Fruit fly (Drosophila melanogaster) whole organism, embryonic: ENCODE data around the gene parvin.

Source experiments
- ATbp ChIP-seq: fragments of 200-800 bp; sonication (Bioruptor generic); optimal IDR thresholded peaks from 2 replicates; lab custom pipeline; 2017; ENCODE audit warnings: missing biosample characterization, mild to moderate bottlenecking, missing genetic modification characterization, missing genetic modification reagents
- Bgb ChIP-seq: fragments of 200-800 bp; sonication (Bioruptor generic); IDR thresholded peaks from 2 replicates; pipeline ENCODE4 v1.3.6; 2022; ENCODE audit warnings: missing biosample characterization, missing genetic modification characterization; ENCODE audit not compliant: partially characterized antibody
- BtbVII ChIP-seq: fragments of 200-800 bp; sonication (Bioruptor generic); optimal IDR thresholded peaks from 3 replicates; lab custom pipeline; 2017; ENCODE audit warnings: missing biosample characterization, mild to moderate bottlenecking, missing genetic modification characterization
- CG10431 ChIP-seq: fragments of 200-800 bp; sonication (Bioruptor generic); optimal IDR thresholded peaks from 3 replicates; lab custom pipeline; 2018; ENCODE audit warnings: missing biosample characterization, mild to moderate bottlenecking, missing genetic modification characterization
- CG10979 ChIP-seq: fragments of 200-800 bp; sonication (Bioruptor generic); optimal IDR thresholded peaks from 2 replicates; lab custom pipeline; 2018; ENCODE audit warnings: missing biosample characterization, mild to moderate bottlenecking, missing genetic modification characterization, moderate library complexity
- CG12104 ChIP-seq: fragments of 200-800 bp; sonication (Bioruptor generic); optimal IDR thresholded peaks from 3 replicates; lab custom pipeline; 2016; ENCODE audit warnings: missing biosample characterization, missing genetic modification characterization
- CG12942 ChIP-seq: fragments of 200-800 bp; sonication (Bioruptor generic); optimal IDR thresholded peaks from 3 replicates; lab custom pipeline; 2016; ENCODE audit warnings: missing biosample characterization, missing genetic modification characterization
- CG13624 ChIP-seq: fragments of 200-800 bp; sonication (Bioruptor generic); optimal IDR thresholded peaks from 2 replicates; lab custom pipeline; 2016; ENCODE audit warnings: missing biosample characterization, missing genetic modification characterization
- CG13775 ChIP-seq: fragments of 200-800 bp; sonication (Bioruptor generic); optimal IDR thresholded peaks from 3 replicates; lab custom pipeline; 2017; ENCODE audit warnings: missing biosample characterization, mild to moderate bottlenecking, missing genetic modification characterization
- CG14710 ChIP-seq: fragments of 200-800 bp; sonication (Bioruptor generic); optimal IDR thresholded peaks from 3 replicates; lab custom pipeline; 2019; ENCODE audit warnings: missing biosample characterization, mild to moderate bottlenecking, missing genetic modification characterization, moderate library complexity
- CG17829 ChIP-seq: fragments of 200-800 bp; optimal IDR thresholded peaks from 2 replicates; lab custom pipeline; 2019; ENCODE audit warnings: missing biosample characterization, mild to moderate bottlenecking, missing genetic modification characterization, moderate library complexity
- CG2712 ChIP-seq: fragments of 200-800 bp; optimal IDR thresholded peaks from 3 replicates; lab custom pipeline; 2019; ENCODE audit warnings: missing biosample characterization, mild to moderate bottlenecking, missing genetic modification characterization, moderate library complexity
- CG31388 ChIP-seq: fragments of 200-800 bp; sonication (Bioruptor generic); optimal IDR thresholded peaks from 2 replicates; lab custom pipeline; 2016; ENCODE audit warnings: missing biosample characterization, missing genetic modification characterization
- CG4328 ChIP-seq: fragments of 200-800 bp; sonication (Bioruptor generic); optimal IDR thresholded peaks from 3 replicates; lab custom pipeline; 2017; ENCODE audit warnings: missing biosample characterization, missing genetic modification reagents, missing genetic modification characterization
- CG4424 ChIP-seq: fragments of 200-800 bp; sonication (Bioruptor generic); optimal IDR thresholded peaks from 3 replicates; lab custom pipeline; 2016; ENCODE audit warnings: missing biosample characterization, missing genetic modification characterization
- CG6813 ChIP-seq: fragments of 200-800 bp; sonication (Bioruptor generic); optimal IDR thresholded peaks from 2 replicates; lab custom pipeline; 2017; ENCODE audit warnings: missing biosample characterization, missing genetic modification characterization, mild to moderate bottlenecking, moderate library complexity, missing genetic modification reagents
- CG8281 ChIP-seq: fragments of 200-800 bp; sonication (Bioruptor generic); optimal IDR thresholded peaks from 2 replicates; lab custom pipeline; 2018; ENCODE audit warnings: missing biosample characterization, mild to moderate bottlenecking, missing genetic modification characterization, moderate library complexity
- CG8765 ChIP-seq: fragments of 200-800 bp; sonication (Bioruptor generic); IDR thresholded peaks from 2 replicates; pipeline ENCODE4 v1.3.6; 2022; ENCODE audit warnings: missing biosample characterization, missing genetic modification characterization
- Dad ChIP-seq: fragments of 200-800 bp; sonication (Bioruptor generic); optimal IDR thresholded peaks from 3 replicates; lab custom pipeline; 2016; ENCODE audit warnings: missing biosample characterization, missing genetic modification characterization
- Ets97D ChIP-seq: fragments of 200-800 bp; sonication (Bioruptor generic); optimal IDR thresholded peaks from 3 replicates; lab custom pipeline; 2016; ENCODE audit warnings: missing biosample characterization, missing genetic modification characterization
- Fer1 ChIP-seq: fragments of 200-800 bp; sonication (Bioruptor generic); optimal IDR thresholded peaks from 2 replicates; lab custom pipeline; 2017; ENCODE audit warnings: missing biosample characterization, mild to moderate bottlenecking, missing genetic modification characterization
- Hr39 ChIP-seq: fragments of >200 bp; optimal IDR thresholded peaks from 2 replicates; lab custom pipeline; 2017
- MBD-R2 ChIP-seq: fragments of 200-800 bp; sonication (Bioruptor generic); IDR thresholded peaks from 2 replicates; pipeline ENCODE4 v1.3.6; 2022; ENCODE audit warnings: missing biosample characterization, missing genetic modification characterization
- Nf-YC ChIP-seq: fragments of 200-800 bp; optimal IDR thresholded peaks from 3 replicates; lab custom pipeline; 2019; ENCODE audit warnings: missing biosample characterization, mild to moderate bottlenecking, missing genetic modification characterization, moderate library complexity
- Sry-β ChIP-seq: fragments of 200-800 bp; sonication (Bioruptor generic); optimal IDR thresholded peaks from 2 replicates; lab custom pipeline; 2018; ENCODE audit warnings: missing biosample characterization, mild to moderate bottlenecking, missing genetic modification characterization, moderate library complexity
- Xbp1 ChIP-seq: fragments of 200-800 bp; sonication (Bioruptor generic); optimal IDR thresholded peaks from 3 replicates; lab custom pipeline; 2016; ENCODE audit warnings: missing biosample characterization, mild to moderate bottlenecking, missing genetic modification characterization
- amos ChIP-seq: fragments of 200-800 bp; sonication (Bioruptor generic); IDR thresholded peaks from 2 replicates; pipeline ENCODE4 v1.3.6; 2022; ENCODE audit warnings: missing biosample characterization, missing genetic modification characterization; ENCODE audit not compliant: partially characterized antibody
- ato ChIP-seq: fragments of 200-800 bp; sonication (Bioruptor generic); IDR thresholded peaks from 2 replicates; pipeline ENCODE4 v1.3.6; 2022; ENCODE audit warnings: missing biosample characterization, missing genetic modification characterization; ENCODE audit not compliant: partially characterized antibody
- bbx ChIP-seq: fragments of 200-800 bp; sonication (Bioruptor generic); IDR thresholded peaks from 2 replicates; pipeline ENCODE4 v1.3.6; 2022; ENCODE audit warnings: missing biosample characterization, missing genetic modification characterization; ENCODE audit not compliant: partially characterized antibody
- bsh ChIP-seq, 2 experiments: fragments of 200-800 bp; sonication (Bioruptor generic); optimal IDR thresholded peaks; 2 replicates each; lab custom pipeline; 2017 to 2018; ENCODE audit warnings: mild to moderate bottlenecking in 2 of 2, missing biosample characterization in 2 of 2, missing genetic modification characterization in 2 of 2, moderate library complexity in 1 of 2
- cg ChIP-seq: fragments of 200-800 bp; sonication (Bioruptor generic); optimal IDR thresholded peaks from 3 replicates; lab custom pipeline; 2019; ENCODE audit warnings: missing biosample characterization, mild to moderate bottlenecking, missing genetic modification characterization, moderate library complexity
- chif ChIP-seq, 2 experiments: fragments of 200-800 bp; sonication (Bioruptor generic); optimal IDR thresholded peaks; 3 replicates each; lab custom pipeline; 2016; ENCODE audit warnings: missing biosample characterization in 2 of 2, missing genetic modification characterization in 2 of 2
- da ChIP-seq: fragments of 200-800 bp; sonication (Bioruptor generic); optimal IDR thresholded peaks from 2 replicates; lab custom pipeline; 2016; ENCODE audit warnings: missing biosample characterization, missing genetic modification characterization
- dimm ChIP-seq: fragments of 200-800 bp; sonication (Bioruptor generic); IDR thresholded peaks from 2 replicates; pipeline ENCODE4 v1.3.6; 2022; ENCODE audit warnings: missing biosample characterization, missing genetic modification characterization
- dm ChIP-seq: fragments of 200-800 bp; sonication (Bioruptor generic); optimal IDR thresholded peaks from 3 replicates; lab custom pipeline; 2016; ENCODE audit warnings: missing biosample characterization, missing genetic modification characterization
- gem ChIP-seq: fragments of 200-800 bp; sonication (Bioruptor generic); optimal IDR thresholded peaks from 2 replicates; lab custom pipeline; 2019; ENCODE audit warnings: missing biosample characterization, mild to moderate bottlenecking, missing genetic modification characterization, moderate library complexity
- grau ChIP-seq: fragments of 200-800 bp; optimal IDR thresholded peaks from 3 replicates; lab custom pipeline; 2019; ENCODE audit warnings: missing biosample characterization, mild to moderate bottlenecking, missing genetic modification characterization, moderate library complexity
- h ChIP-seq: fragments of >200 bp; optimal IDR thresholded peaks from 2 replicates; lab custom pipeline; 2017
- hth ChIP-seq: fragments of >200 bp; optimal IDR thresholded peaks from 2 replicates; lab custom pipeline; 2017; ENCODE audit warnings: inconsistent platforms
- lilli ChIP-seq: fragments of 200-800 bp; sonication (Bioruptor generic); optimal IDR thresholded peaks from 3 replicates; lab custom pipeline; 2016; ENCODE audit warnings: missing biosample characterization, missing genetic modification characterization
- lmd ChIP-seq: fragments of 200-800 bp; sonication (Bioruptor generic); IDR thresholded peaks from 2 replicates; pipeline ENCODE4 v1.3.6; 2022; ENCODE audit warnings: missing biosample characterization, missing genetic modification characterization
- lola ChIP-seq, 3 experiments: fragments of >200 bp in 2 of 3; fragments of 200-800 bp in 1 of 3; sonication (Bioruptor generic) in 1 of 3; optimal IDR thresholded peaks; 2 replicates each; lab custom pipeline; 2017 to 2019; ENCODE audit warnings: missing biosample characterization in 3 of 3, missing genetic modification characterization in 3 of 3, mild to moderate bottlenecking in 1 of 3, moderate library complexity in 1 of 3
- nerfin-2 ChIP-seq: fragments of 200-800 bp; sonication (Bioruptor generic); IDR thresholded peaks from 2 replicates; pipeline ENCODE4 v1.3.6; 2022; ENCODE audit warnings: missing biosample characterization, missing genetic modification characterization; ENCODE audit not compliant: partially characterized antibody
- nmo ChIP-seq: fragments of 200-800 bp; sonication (Bioruptor generic); optimal IDR thresholded peaks from 2 replicates; lab custom pipeline; 2018; ENCODE audit warnings: missing biosample characterization, mild to moderate bottlenecking, missing genetic modification characterization, moderate library complexity
- peb ChIP-seq: fragments of 200-800 bp; sonication (Bioruptor generic); IDR thresholded peaks from 2 replicates; pipeline ENCODE4 v1.3.6; 2022; ENCODE audit warnings: missing biosample characterization, missing genetic modification characterization
- pita ChIP-seq: fragments of 200-800 bp; sonication (Bioruptor generic); optimal IDR thresholded peaks from 2 replicates; lab custom pipeline; 2017; ENCODE audit warnings: missing biosample characterization, mild to moderate bottlenecking, missing genetic modification characterization
- slbo ChIP-seq: fragments of 200-800 bp; sonication (Bioruptor generic); IDR thresholded peaks from 2 replicates; pipeline ENCODE4 v1.3.6; 2022; ENCODE audit warnings: missing biosample characterization, missing genetic modification characterization
- unc-4 ChIP-seq: fragments of 200-800 bp; sonication (Bioruptor generic); IDR thresholded peaks from 2 replicates; pipeline ENCODE4 v1.3.6; 2022; ENCODE audit warnings: missing biosample characterization, missing genetic modification characterization; ENCODE audit not compliant: partially characterized antibody
- unpg ChIP-seq: fragments of 200-800 bp; sonication (Bioruptor generic); optimal IDR thresholded peaks from 3 replicates; lab custom pipeline; 2018; ENCODE audit warnings: missing biosample characterization, mild to moderate bottlenecking, missing genetic modification characterization, moderate library complexity
- vfl ChIP-seq: fragments of 200-800 bp; sonication (Bioruptor generic); optimal IDR thresholded peaks from 2 replicates; lab custom pipeline; 2016; ENCODE audit warnings: missing biosample characterization, missing genetic modification characterization
- yki ChIP-seq: fragments of >200 bp; optimal IDR thresholded peaks from 3 replicates; lab custom pipeline; 2018

Gene parvin

dm6 chrX:19701611-19702010, 44.2 kb upstream of the parvin start, which contains the start of gene Tcs4 (continued):
- TF ChIP-seq bbx (GFP tag; lab: Robert Waterston, UW): peak; percentile 60; the same call in 1 of the 2 replicates
- TF ChIP-seq yki (lab: Kevin White, UChicago): no peak
- TF ChIP-seq gem: peak; percentile 71
- peak; percentile 82 for TF ChIP-seq MBD-R2 (GFP tag; lab: Robert Waterston, UW)
- TF ChIP-seq CG31388 (GFP tag; lab: Kevin White, UChicago): no peak
- no peak for TF ChIP-seq dm (GFP tag; lab: Kevin White, UChicago)
- peak; percentile 20; the same call in 1 of the 2 replicates for TF ChIP-seq slbo (GFP tag; lab: Robert Waterston, UW)
- TF ChIP-seq CG13775 (GFP tag; lab: Kevin White, UChicago): peak; percentile 22
- TF ChIP-seq pita (GFP tag; lab: Kevin White, UChicago): no peak
- TF ChIP-seq Xbp1 (GFP tag; lab: Kevin White, UChicago): peak; percentile 42
- TF ChIP-seq bsh (GFP tag; optimal IDR thresholded peaks at IDR 0.05; lab: Kevin White, UChicago): peak in 1 of 2 experiments; percentile 33
- no peak for TF ChIP-seq hth (lab: Kevin White, UChicago)
- no peak; the same call in 1 of the 2 replicates for TF ChIP-seq lmd (GFP tag; lab: Robert Waterston, UW)
- peak; percentile 45 for TF ChIP-seq unpg (GFP tag; lab: Kevin White, UChicago)
- TF ChIP-seq vfl (GFP tag; lab: Kevin White, UChicago): no peak
- peak; percentile 48 for TF ChIP-seq grau
- TF ChIP-seq CG10979 (tag; lab: Kevin White, UChicago): peak; percentile 31
- peak; percentile 10 for TF ChIP-seq CG4424 (GFP tag; lab: Kevin White, UChicago)
- TF ChIP-seq CG14710 (tag; lab: Kevin White, UChicago): peak; percentile 49
- TF ChIP-seq CG12104 (GFP tag; lab: Kevin White, UChicago): no peak
- no peak for TF ChIP-seq CG8281 (tag; lab: Kevin White, UChicago)
- TF ChIP-seq CG13624 (GFP tag; lab: Kevin White, UChicago): no peak
- TF ChIP-seq da (GFP tag; lab: Kevin White, UChicago): no peak
- peak; percentile 46; the same call in 1 of the 2 replicates for TF ChIP-seq amos (GFP tag; lab: Robert Waterston, UW)
- no peak for TF ChIP-seq peb (GFP tag; lab: Robert Waterston, UW)
- TF ChIP-seq cg (GFP tag; lab: Kevin White, UChicago): no peak
- peak; percentile 57 for TF ChIP-seq CG17829 (tag; lab: Kevin White, UChicago)
- TF ChIP-seq Sry-β (GFP tag; lab: Kevin White, UChicago): no peak
- no peak for TF ChIP-seq CG8765 (GFP tag; lab: Robert Waterston, UW)
- 0 out of 2 replicates have a peak, but pooled peaks have one; percentile 35 for TF ChIP-seq nerfin-2 (GFP tag; lab: Robert Waterston, UW)
- TF ChIP-seq CG2712 (tag; lab: Kevin White, UChicago): peak; percentile 60
- no peak for TF ChIP-seq ATbp (GFP tag; lab: Kevin White, UChicago)
- peak; percentile 19 for TF ChIP-seq Nf-YC
- TF ChIP-seq BtbVII (GFP tag; lab: Kevin White, UChicago): no peak
- TF ChIP-seq ato (GFP tag; lab: Robert Waterston, UW): 0 out of 2 replicates have a peak, but pooled peaks have one; percentile 26
- no peak for TF ChIP-seq h (lab: Kevin White, UChicago)
- no peak for TF ChIP-seq Ets97D (GFP tag; lab: Kevin White, UChicago)
- peak; percentile 46; the same call in 1 of the 2 replicates for TF ChIP-seq unc-4 (GFP tag; lab: Robert Waterston, UW)
- TF ChIP-seq CG12942 (GFP tag; lab: Kevin White, UChicago): no peak
- no peak for TF ChIP-seq Hr39 (lab: Kevin White, UChicago)
- TF ChIP-seq CG6813 (GFP tag; lab: Kevin White, UChicago): no peak
- TF ChIP-seq Dad: no peak
- no peak for TF ChIP-seq dimm (GFP tag; lab: Robert Waterston, UW)
- TF ChIP-seq CG4328 (GFP tag; lab: Kevin White, UChicago): no peak
- no peak for TF ChIP-seq lilli (GFP tag; lab: Kevin White, UChicago)
- TF ChIP-seq Fer1 (GFP tag; lab: Kevin White, UChicago): peak; percentile 5
- TF ChIP-seq chif (GFP tag; optimal IDR thresholded peaks at IDR 0.05; lab: Kevin White, UChicago): no peak
- TF ChIP-seq CG10431: no peak
- peak; percentile 48 for TF ChIP-seq nmo (GFP tag; lab: Kevin White, UChicago)
- peak; percentile 31; the same call in 1 of the 2 replicates for TF ChIP-seq Bgb
- TF ChIP-seq lola (GFP tag; optimal IDR thresholded peaks at IDR 0.05; lab: Kevin White, UChicago): peak in 1 of 3 experiments; percentile 46
